Worm (Caenorhabditis elegans) whole organism, L1 larva: Measurements from ENCODE around the gene Y39A1A.18.

Experiments
- ama-1 ChIP-seq: fragments of 150-350 bp; optimal IDR thresholded peaks from 2 replicates; lab custom pipeline; 2014
- efl-3 ChIP-seq: fragments of 200-800 bp; sonication (Bioruptor generic); optimal IDR thresholded peaks from 2 replicates; lab custom pipeline; 2018; ENCODE audit warnings: mild to moderate bottlenecking, missing genetic modification characterization, missing compliant biosample characterization

DNA sequence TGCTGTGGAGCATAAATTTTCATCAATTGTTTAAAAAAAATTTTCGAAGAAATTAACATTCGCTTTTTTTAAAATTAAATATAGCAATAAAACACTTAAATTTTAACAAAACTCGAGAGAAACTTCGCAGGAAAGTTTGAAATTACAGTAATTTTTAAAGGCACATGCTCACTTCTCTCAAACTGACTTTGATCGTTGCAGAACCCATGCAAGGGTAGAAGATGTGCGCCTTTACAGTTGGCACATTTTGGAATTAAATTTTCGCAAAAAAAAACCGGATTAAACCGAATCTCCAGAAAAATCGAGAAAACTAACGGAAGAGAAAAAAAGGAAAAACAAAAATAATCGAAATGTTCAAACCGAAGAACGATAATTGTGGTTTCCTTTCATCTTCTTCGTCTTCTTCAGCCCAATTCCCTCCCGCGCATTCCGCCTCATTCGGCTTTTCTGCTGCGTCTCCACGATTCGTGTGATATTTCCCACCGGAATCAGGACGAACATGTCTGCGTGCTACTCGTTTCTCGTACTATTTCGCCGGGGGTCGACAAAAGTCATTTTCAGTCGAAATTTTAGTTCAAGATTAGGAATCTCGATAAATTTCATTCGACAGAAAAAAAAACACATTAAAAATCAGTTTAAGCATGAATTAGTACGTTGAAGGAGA is 42.2 kb upstream of the Y39A1A.18 start:
- TF ChIP-seq efl-3 (GFP tag; lab: Kevin White, UChicago) (no peak), ama-1 (lab: Kevin White, UChicago) (no peak)
